Worm (Caenorhabditis elegans) whole organism, L4 larva: ENCODE data around the gene F58E6.11.

Experiments used
- R02D3.7 ChIP-seq: fragments of 150-350 bp; sonication (generic microtip); optimal IDR thresholded peaks from 3 replicates; lab custom pipeline; 2014; ENCODE audit warnings: missing biosample characterization, missing genetic modification characterization
- T20F7.1 ChIP-seq: fragments of 200-800 bp; sonication (Bioruptor generic); optimal IDR thresholded peaks from 2 replicates; lab custom pipeline; 2018; ENCODE audit warnings: mild to moderate bottlenecking, missing genetic modification characterization, missing compliant biosample characterization
- ZK337.2 ChIP-seq: fragments of 200-800 bp; sonication (Bioruptor generic); IDR thresholded peaks from 2 replicates; pipeline ENCODE4 v1.3.6; 2022; ENCODE audit warnings: missing genetic modification reagents, missing genetic modification characterization, missing compliant biosample characterization
- ceh-28 ChIP-seq: fragments of 150-350 bp; optimal IDR thresholded peaks from 2 replicates; lab custom pipeline; 2014; ENCODE audit warnings: missing biosample characterization, missing genetic modification reagents, missing genetic modification characterization
- ceh-32 ChIP-seq: sonication (generic microtip); optimal IDR thresholded peaks from 2 replicates; lab custom pipeline; 2016; ENCODE audit warnings: mild to moderate bottlenecking, missing genetic modification characterization, missing compliant biosample characterization; ENCODE audit not compliant: poor library complexity
- daf-16 ChIP-seq, 3 experiments: sonication (generic microtip); optimal IDR thresholded peaks; 2 replicates each; lab custom pipeline; 2016 to 2017; ENCODE audit warnings: missing genetic modification characterization in 3 of 3, missing genetic modification reagents in 3 of 3, mild to moderate bottlenecking in 2 of 3, missing compliant biosample characterization in 2 of 3, missing biosample characterization in 1 of 3, moderate library complexity in 1 of 3
- dmd-6 ChIP-seq: fragments of 200-800 bp; sonication (Bioruptor generic); IDR thresholded peaks from 2 replicates; pipeline ENCODE4 v1.3.6; 2022; ENCODE audit warnings: missing genetic modification reagents, missing genetic modification characterization, missing compliant biosample characterization
- dve-1 ChIP-seq: sonication (generic microtip); optimal IDR thresholded peaks from 2 replicates; lab custom pipeline; 2017; ENCODE audit warnings: antibody characterized with exemption, mild to moderate bottlenecking, missing genetic modification characterization, missing compliant biosample characterization; ENCODE audit not compliant: insufficient read depth
- gei-8 ChIP-seq: fragments of 200-800 bp; sonication (Bioruptor generic); optimal IDR thresholded peaks from 2 replicates; lab custom pipeline; 2018; ENCODE audit warnings: mild to moderate bottlenecking, missing genetic modification characterization, missing compliant biosample characterization
- hlh-11 ChIP-seq: fragments of 200-800 bp; sonication (Bioruptor generic); optimal IDR thresholded peaks from 2 replicates; lab custom pipeline; 2018; ENCODE audit warnings: mild to moderate bottlenecking, missing genetic modification characterization, missing compliant biosample characterization
- hlh-30 ChIP-seq: sonication (generic microtip); optimal IDR thresholded peaks from 2 replicates; lab custom pipeline; 2017; ENCODE audit warnings: antibody characterized with exemption, mild to moderate bottlenecking, missing genetic modification characterization, missing compliant biosample characterization; ENCODE audit not compliant: insufficient read depth
- lim-7 ChIP-seq: fragments of 200-800 bp; sonication (Bioruptor generic); IDR thresholded peaks from 2 replicates; pipeline ENCODE4 v1.3.6; 2022; ENCODE audit warnings: missing genetic modification characterization, missing compliant biosample characterization
- lin-15B ChIP-seq: fragments of 150-350 bp; sonication (generic microtip); optimal IDR thresholded peaks from 3 replicates; lab custom pipeline; 2014; ENCODE audit warnings: missing biosample characterization, missing genetic modification characterization
- madf-5 ChIP-seq, 2 experiments: fragments of 200-800 bp; sonication (Bioruptor generic); IDR thresholded peaks; 2 replicates each; pipeline ENCODE4 v1.3.6; 2022; ENCODE audit warnings: missing compliant biosample characterization in 2 of 2, missing genetic modification characterization in 2 of 2
- mdl-1 ChIP-seq, 2 experiments: fragments of 150-350 bp in 1 of 2; sonication (generic microtip) in 1 of 2; optimal IDR thresholded peaks; 2 replicates each; lab custom pipeline; 2014 to 2017; ENCODE audit warnings: missing biosample characterization in 2 of 2, missing genetic modification characterization in 2 of 2
- mep-1 ChIP-seq: fragments of 150-350 bp; sonication (generic microtip); optimal IDR thresholded peaks from 3 replicates; lab custom pipeline; 2014; ENCODE audit warnings: missing biosample characterization, missing genetic modification characterization
- mxl-2 ChIP-seq: fragments of 200-800 bp; sonication (Bioruptor generic); conservative IDR thresholded peaks from 2 replicates; pipeline ENCODE4 v1.3.6; 2022; ENCODE audit warnings: missing genetic modification reagents, missing genetic modification characterization, missing compliant biosample characterization
- mxl-3 ChIP-seq: fragments of 200-800 bp; sonication (Bioruptor generic); optimal IDR thresholded peaks from 2 replicates; lab custom pipeline; 2018; ENCODE audit warnings: mild to moderate bottlenecking, missing genetic modification characterization, missing compliant biosample characterization
- nhr-102 ChIP-seq: sonication (generic microtip); optimal IDR thresholded peaks from 2 replicates; lab custom pipeline; 2016; ENCODE audit warnings: mild to moderate bottlenecking, missing genetic modification characterization, moderate library complexity, missing compliant biosample characterization
- nhr-111 ChIP-seq: fragments of 200-800 bp; sonication (Bioruptor generic); optimal IDR thresholded peaks from 2 replicates; lab custom pipeline; 2018; ENCODE audit warnings: mild to moderate bottlenecking, missing genetic modification characterization, missing compliant biosample characterization
- nhr-28 ChIP-seq: fragments of 150-350 bp; optimal IDR thresholded peaks from 2 replicates; lab custom pipeline; 2014; ENCODE audit warnings: missing biosample characterization, missing genetic modification characterization
- nhr-41 ChIP-seq: fragments of 200-800 bp; sonication (Bioruptor generic); IDR thresholded peaks from 2 replicates; pipeline ENCODE4 v1.3.6; 2022; ENCODE audit warnings: missing genetic modification reagents, missing genetic modification characterization, missing compliant biosample characterization
- nhr-42 ChIP-seq: fragments of 200-800 bp; sonication (Bioruptor generic); IDR thresholded peaks from 2 replicates; pipeline ENCODE4 v1.3.6; 2022; ENCODE audit warnings: missing genetic modification characterization, missing compliant biosample characterization
- nhr-6 ChIP-seq: fragments of 150-350 bp; optimal IDR thresholded peaks from 2 replicates; lab custom pipeline; 2014; ENCODE audit warnings: missing biosample characterization, missing genetic modification characterization
- nhr-77 ChIP-seq: fragments of 150-350 bp; optimal IDR thresholded peaks from 2 replicates; lab custom pipeline; 2014; ENCODE audit warnings: missing biosample characterization, missing genetic modification characterization
- pha-4 ChIP-seq, 2 experiments: fragments of 150-350 bp in 1 of 2; fragments of 200-800 bp in 1 of 2; sonication (Bioruptor generic) in 1 of 2; IDR thresholded peaks in 1 of 2; optimal IDR thresholded peaks in 1 of 2; 2 replicates each; pipeline versions ENCODE4 v1.3.6 to Lab custom; 2014 to 2022; ENCODE audit warnings: missing genetic modification characterization in 2 of 2, missing genetic modification reagents in 2 of 2, missing biosample characterization in 1 of 2, missing compliant biosample characterization in 1 of 2
- php-3 ChIP-seq: fragments of 200-800 bp; sonication (Bioruptor generic); IDR thresholded peaks from 2 replicates; pipeline ENCODE4 v1.3.6; 2022; ENCODE audit warnings: missing genetic modification reagents, missing genetic modification characterization, missing compliant biosample characterization
- pqm-1 ChIP-seq: sonication (generic microtip); optimal IDR thresholded peaks from 2 replicates; lab custom pipeline; 2017; ENCODE audit warnings: missing biosample characterization, missing genetic modification characterization
- saeg-2 ChIP-seq: fragments of 200-800 bp; sonication (Bioruptor generic); IDR thresholded peaks from 2 replicates; pipeline ENCODE4 v1.3.6; 2022; ENCODE audit warnings: missing genetic modification reagents, missing genetic modification characterization, missing compliant biosample characterization
- tra-1 ChIP-seq: fragments of 200-800 bp; sonication (Bioruptor generic); IDR thresholded peaks from 2 replicates; pipeline ENCODE4 v1.3.6; 2022; ENCODE audit warnings: missing genetic modification reagents, missing genetic modification characterization, missing compliant biosample characterization
- unc-130 ChIP-seq: sonication (generic microtip); optimal IDR thresholded peaks from 2 replicates; lab custom pipeline; 2016; ENCODE audit warnings: missing genetic modification reagents, missing genetic modification characterization, missing compliant biosample characterization
- unc-62 ChIP-seq, 3 experiments: fragments of 150-350 bp in 1 of 3; sonication (generic microtip); optimal IDR thresholded peaks in 2 of 3; peaks in 1 of 3; 1 replicate in 1 of 3; 2 replicates in 2 of 3; lab custom pipeline; 2014 to 2017; ENCODE audit warnings: missing biosample characterization in 3 of 3, missing genetic modification characterization in 3 of 3, missing genetic modification reagents in 3 of 3, missing genotype in 1 of 3
- zfp-3 ChIP-seq: fragments of 200-800 bp; sonication (Bioruptor generic); conservative IDR thresholded peaks from 2 replicates; pipeline ENCODE4 v1.3.6; 2022; ENCODE audit warnings: missing genetic modification reagents, missing genetic modification characterization, missing compliant biosample characterization
- zip-2 ChIP-seq: fragments of 150-350 bp; optimal IDR thresholded peaks from 2 replicates; lab custom pipeline; 2014; ENCODE audit warnings: missing biosample characterization, missing genetic modification characterization
- ztf-7 ChIP-seq: fragments of 150-350 bp; optimal IDR thresholded peaks from 2 replicates; lab custom pipeline; 2014; ENCODE audit warnings: missing biosample characterization, missing genetic modification characterization

Gene F58E6.11

DNA sequence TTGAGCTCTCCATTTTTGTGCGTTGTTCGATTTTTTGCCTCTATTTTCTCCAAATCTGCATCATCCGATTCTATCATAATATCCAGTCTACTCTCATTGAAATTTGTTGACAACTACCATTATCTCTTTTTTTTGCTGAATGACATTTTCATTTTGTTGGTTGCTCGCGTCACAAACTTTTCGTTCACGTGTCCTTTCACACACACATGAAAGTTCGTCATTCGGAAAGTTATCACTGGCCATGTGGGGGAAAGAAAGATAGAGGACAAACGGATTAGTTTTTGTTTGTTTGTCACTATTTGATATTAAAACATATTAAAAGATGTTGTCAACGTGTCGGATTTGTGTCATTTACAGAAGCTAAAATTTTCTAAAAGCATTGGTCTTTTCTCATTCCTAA, 37.2 kb upstream of the F58E6.11 start:
- peak; percentile 65 for TF ChIP-seq dve-1 (tag; lab: Kevin White, UChicago)
- no peak for TF ChIP-seq nhr-41 (GFP tag; lab: Robert Waterston, UW)
- TF ChIP-seq dmd-6 (GFP tag; lab: Robert Waterston, UW) = peak; percentile 56

- TF ChIP-seq ceh-28 (tag; lab: Kevin White, UChicago) = no peak
- no peak for TF ChIP-seq ceh-32 (tag; lab: Kevin White, UChicago)
- no peak for TF ChIP-seq mep-1 (tag; lab: Kevin White, UChicago)
- TF ChIP-seq php-3 (GFP tag; lab: Robert Waterston, UW) = peak; percentile 69
- no peak for TF ChIP-seq lin-15B (tag; lab: Kevin White, UChicago)
- TF ChIP-seq ztf-7 = no peak
- TF ChIP-seq mxl-2 (GFP tag; lab: Robert Waterston, UW) = no peak
- TF ChIP-seq madf-5 (GFP tag; IDR thresholded peaks at IDR 0.05; lab: Robert Waterston, UW) = no peak
- peak; percentile 37 for TF ChIP-seq hlh-30 (tag; lab: Kevin White, UChicago)
- no peak for TF ChIP-seq zfp-3
- no peak for TF ChIP-seq unc-130 (GFP tag; lab: Kevin White, UChicago)
- no peak for TF ChIP-seq tra-1 (GFP tag; lab: Robert Waterston, UW)
- TF ChIP-seq nhr-102 (tag; lab: Kevin White, UChicago) = peak; percentile 3
- TF ChIP-seq pqm-1 (tag; lab: Kevin White, UChicago) = no peak
- TF ChIP-seq nhr-28 (tag; lab: Kevin White, UChicago) = peak; percentile 92
- peak; percentile 92 for TF ChIP-seq dve-1 (tag; lab: Kevin White, UChicago)
- TF ChIP-seq T20F7.1 (GFP tag; lab: Kevin White, UChicago) = peak; percentile 33
- no peak for TF ChIP-seq zip-2
- no peak for TF ChIP-seq lim-7 (GFP tag; lab: Robert Waterston, UW)
- no peak for TF ChIP-seq pha-4 (GFP tag; IDR thresholded peaks at IDR 0.05; lab: Robert Waterston, UW)
- TF ChIP-seq pha-4 (tag; optimal IDR thresholded peaks at IDR 0.05; lab: Kevin White, UChicago) = no peak
- TF ChIP-seq ZK337.2 = no peak
- peak in 1 of 2 experiments; percentile 36 for TF ChIP-seq mdl-1 (tag; optimal IDR thresholded peaks at IDR 0.05; lab: Kevin White, UChicago)
- no peak for TF ChIP-seq nhr-41 (GFP tag; lab: Robert Waterston, UW)
- peak in 1 of 2 experiments; percentile 26 for TF ChIP-seq unc-62 (GFP tag; optimal IDR thresholded peaks at IDR 0.05 in 1 of 2; lab: Kevin White, UChicago)
- TF ChIP-seq unc-62 (tag; optimal IDR thresholded peaks at IDR 0.05; lab: Kevin White, UChicago) = no peak
- TF ChIP-seq nhr-6 (tag; lab: Kevin White, UChicago) = no peak
- no peak for TF ChIP-seq R02D3.7
- TF ChIP-seq mxl-3 (GFP tag; lab: Kevin White, UChicago) = peak; percentile 32
- peak; percentile 60 for TF ChIP-seq nhr-77 (tag; lab: Kevin White, UChicago)
- peak; percentile 79 for TF ChIP-seq dmd-6 (GFP tag; lab: Robert Waterston, UW)
- peak; percentile 62; the same call in 1 of the 2 replicates for TF ChIP-seq nhr-42 (GFP tag; lab: Robert Waterston, UW)
- TF ChIP-seq gei-8 (GFP tag; lab: Kevin White, UChicago) = no peak
- no peak for TF ChIP-seq nhr-111
- TF ChIP-seq saeg-2 (GFP tag; lab: Robert Waterston, UW) = no peak
- TF ChIP-seq hlh-11 (tag; lab: Kevin White, UChicago) = peak; percentile 82
- no peak for TF ChIP-seq daf-16 (GFP tag; optimal IDR thresholded peaks at IDR 0.05; lab: Kevin White, UChicago)
- peak; percentile 90 for TF ChIP-seq daf-16 (tag; optimal IDR thresholded peaks at IDR 0.05; lab: Kevin White, UChicago)
Observed at ce11 chrV:9791332-9791731, 33.5 kb upstream of the F58E6.11 start, which contains the start of gene lipl-2. lipl-2 (plus strand) TSS chrV:9791567.
